Fruit fly (Drosophila melanogaster) whole organism, embryonic: ENCODE measurements around the gene Hr4.

Source experiments
- Asciz ChIP-seq: fragments of 200-800 bp; sonication (Bioruptor generic); optimal IDR thresholded peaks from 2 replicates; lab custom pipeline; 2017; ENCODE audit warnings: missing biosample characterization, mild to moderate bottlenecking, missing genetic modification characterization, missing genetic modification reagents
- CG10431 ChIP-seq: fragments of 200-800 bp; sonication (Bioruptor generic); optimal IDR thresholded peaks from 3 replicates; lab custom pipeline; 2018; ENCODE audit warnings: missing biosample characterization, mild to moderate bottlenecking, missing genetic modification characterization
- CG10543 ChIP-seq: fragments of 200-800 bp; sonication (Bioruptor generic); optimal IDR thresholded peaks from 3 replicates; lab custom pipeline; 2017; ENCODE audit warnings: missing biosample characterization, mild to moderate bottlenecking, missing genetic modification characterization, moderate library complexity
- CG11247 ChIP-seq: fragments of 200-800 bp; sonication (Bioruptor generic); IDR thresholded peaks from 2 replicates; pipeline ENCODE4 v1.3.6; 2022; ENCODE audit warnings: missing biosample characterization, missing genetic modification characterization
- CG12769 ChIP-seq: fragments of 200-800 bp; sonication (Bioruptor generic); optimal IDR thresholded peaks from 2 replicates; lab custom pipeline; 2019; ENCODE audit warnings: missing biosample characterization, mild to moderate bottlenecking, missing genetic modification characterization, moderate library complexity
- CG13296 ChIP-seq: fragments of 200-800 bp; sonication (Bioruptor generic); optimal IDR thresholded peaks from 3 replicates; lab custom pipeline; 2018; ENCODE audit warnings: missing biosample characterization, mild to moderate bottlenecking, missing genetic modification characterization
- CG14014 ChIP-seq: fragments of 200-800 bp; sonication (Bioruptor generic); IDR thresholded peaks from 2 replicates; pipeline ENCODE4 v1.3.6; 2022; ENCODE audit warnings: missing biosample characterization, missing genetic modification characterization
- CG15601 ChIP-seq: fragments of 200-800 bp; sonication (Bioruptor generic); optimal IDR thresholded peaks from 3 replicates; lab custom pipeline; 2019; ENCODE audit warnings: missing biosample characterization, mild to moderate bottlenecking, missing genetic modification characterization, moderate library complexity
- CG17186 ChIP-seq: fragments of 200-800 bp; sonication (Bioruptor generic); optimal IDR thresholded peaks from 3 replicates; lab custom pipeline; 2017; ENCODE audit warnings: missing biosample characterization, missing genetic modification reagents, missing genetic modification characterization
- CG17612 ChIP-seq: fragments of 200-800 bp; sonication (Bioruptor generic); IDR thresholded peaks from 2 replicates; pipeline ENCODE4 v1.3.6; 2022; ENCODE audit warnings: missing biosample characterization, missing genetic modification characterization
- CG17829 ChIP-seq: fragments of 200-800 bp; optimal IDR thresholded peaks from 2 replicates; lab custom pipeline; 2019; ENCODE audit warnings: missing biosample characterization, mild to moderate bottlenecking, missing genetic modification characterization, moderate library complexity
- CG17912 ChIP-seq: fragments of 200-800 bp; sonication (Bioruptor generic); optimal IDR thresholded peaks from 2 replicates; lab custom pipeline; 2018; ENCODE audit warnings: missing biosample characterization, mild to moderate bottlenecking, missing genetic modification characterization
- CG18262 ChIP-seq: fragments of 200-800 bp; optimal IDR thresholded peaks from 3 replicates; lab custom pipeline; 2019; ENCODE audit warnings: missing biosample characterization, mild to moderate bottlenecking, missing genetic modification characterization, moderate library complexity
- CG30403 ChIP-seq: fragments of 200-800 bp; sonication (Bioruptor generic); optimal IDR thresholded peaks from 3 replicates; lab custom pipeline; 2016; ENCODE audit warnings: missing biosample characterization, missing genetic modification characterization
- CG5953 ChIP-seq: fragments of 200-800 bp; sonication (Bioruptor generic); IDR thresholded peaks from 2 replicates; pipeline ENCODE4 v1.3.6; 2022; ENCODE audit warnings: missing biosample characterization, missing genetic modification characterization
- CG6813 ChIP-seq: fragments of 200-800 bp; sonication (Bioruptor generic); optimal IDR thresholded peaks from 2 replicates; lab custom pipeline; 2017; ENCODE audit warnings: missing biosample characterization, missing genetic modification characterization, mild to moderate bottlenecking, moderate library complexity, missing genetic modification reagents
- CG7786 ChIP-seq: fragments of 200-800 bp; sonication (Bioruptor generic); optimal IDR thresholded peaks from 2 replicates; lab custom pipeline; 2016; ENCODE audit warnings: missing biosample characterization, missing genetic modification characterization
- CG9727 ChIP-seq: fragments of 200-800 bp; sonication (Bioruptor generic); optimal IDR thresholded peaks from 3 replicates; lab custom pipeline; 2017; ENCODE audit warnings: missing biosample characterization, mild to moderate bottlenecking, missing genetic modification characterization
- CTCF ChIP-seq: fragments of 200-800 bp; sonication (Bioruptor generic); optimal IDR thresholded peaks from 2 replicates; lab custom pipeline; 2017; ENCODE audit warnings: missing biosample characterization, mild to moderate bottlenecking, missing genetic modification characterization, moderate library complexity
- Doc3 ChIP-seq: fragments of 200-800 bp; sonication (Bioruptor generic); IDR thresholded peaks from 3 replicates; pipeline ENCODE4 v1.3.6; 2022; ENCODE audit warnings: missing biosample characterization, missing genetic modification characterization; ENCODE audit not compliant: partially characterized antibody
- Gug ChIP-seq: fragments of 200-800 bp; sonication (Bioruptor generic); IDR thresholded peaks from 4 replicates; pipeline ENCODE4 v1.3.6; 2022; ENCODE audit warnings: missing biosample characterization, missing genetic modification characterization
- Hey ChIP-seq: fragments of 200-800 bp; sonication (Bioruptor generic); optimal IDR thresholded peaks from 3 replicates; lab custom pipeline; 2018; ENCODE audit warnings: missing biosample characterization, mild to moderate bottlenecking, missing genetic modification characterization
- Hr3 ChIP-seq: fragments of 200-800 bp; sonication (Bioruptor generic); optimal IDR thresholded peaks from 3 replicates; lab custom pipeline; 2016; ENCODE audit warnings: missing biosample characterization, missing genetic modification characterization
- Hr39 ChIP-seq: fragments of >200 bp; optimal IDR thresholded peaks from 2 replicates; lab custom pipeline; 2017
- Mes4 ChIP-seq: fragments of 200-800 bp; sonication (Bioruptor generic); optimal IDR thresholded peaks from 2 replicates; lab custom pipeline; 2016; ENCODE audit warnings: missing biosample characterization, missing genetic modification characterization
- NfI ChIP-seq: fragments of 200-800 bp; sonication (Bioruptor generic); optimal IDR thresholded peaks from 3 replicates; lab custom pipeline; 2018; ENCODE audit warnings: missing biosample characterization, mild to moderate bottlenecking, missing genetic modification characterization, moderate library complexity
- Rfx ChIP-seq: fragments of 200-800 bp; sonication (Bioruptor generic); IDR thresholded peaks from 2 replicates; pipeline ENCODE4 v1.3.6; 2022; ENCODE audit warnings: missing biosample characterization, missing genetic modification characterization
- Usf ChIP-seq: fragments of 200-800 bp; sonication (Bioruptor generic); optimal IDR thresholded peaks from 2 replicates; lab custom pipeline; 2017; ENCODE audit warnings: missing genotype, missing biosample characterization, missing genetic modification characterization
- amos ChIP-seq: fragments of 200-800 bp; sonication (Bioruptor generic); IDR thresholded peaks from 2 replicates; pipeline ENCODE4 v1.3.6; 2022; ENCODE audit warnings: missing biosample characterization, missing genetic modification characterization; ENCODE audit not compliant: partially characterized antibody
- ash1 ChIP-seq: fragments of 200-800 bp; sonication (Bioruptor generic); optimal IDR thresholded peaks from 2 replicates; lab custom pipeline; 2018; ENCODE audit warnings: missing biosample characterization, mild to moderate bottlenecking, missing genetic modification characterization
- btn ChIP-seq: fragments of 200-800 bp; sonication (Bioruptor generic); optimal IDR thresholded peaks from 2 replicates; lab custom pipeline; 2016; ENCODE audit warnings: missing biosample characterization, missing genetic modification characterization
- crc ChIP-seq: fragments of 200-800 bp; sonication (Bioruptor generic); optimal IDR thresholded peaks from 2 replicates; lab custom pipeline; 2016; ENCODE audit warnings: missing biosample characterization, missing genetic modification characterization
- crol ChIP-seq: fragments of 200-800 bp; sonication (Bioruptor generic); IDR thresholded peaks from 2 replicates; pipeline ENCODE4 v1.3.6; 2022; ENCODE audit warnings: missing biosample characterization, missing genetic modification characterization
- fd64A ChIP-seq: fragments of 200-800 bp; sonication (Bioruptor generic); optimal IDR thresholded peaks from 3 replicates; lab custom pipeline; 2018; ENCODE audit warnings: missing biosample characterization, mild to moderate bottlenecking, missing genetic modification characterization
- gcm ChIP-seq: fragments of 200-800 bp; sonication (Bioruptor generic); optimal IDR thresholded peaks from 2 replicates; lab custom pipeline; 2019; ENCODE audit warnings: missing biosample characterization, mild to moderate bottlenecking, missing genetic modification characterization, moderate library complexity
- gcm2 ChIP-seq: fragments of 200-800 bp; sonication (Bioruptor generic); optimal IDR thresholded peaks from 2 replicates; lab custom pipeline; 2016; ENCODE audit warnings: missing biosample characterization, missing genetic modification characterization
- her ChIP-seq: fragments of 200-800 bp; sonication (Bioruptor generic); optimal IDR thresholded peaks from 2 replicates; lab custom pipeline; 2016; ENCODE audit warnings: missing biosample characterization, missing genetic modification characterization
- insv ChIP-seq, 2 experiments: fragments of 200-800 bp; sonication (Bioruptor generic); optimal IDR thresholded peaks; 3 replicates each; lab custom pipeline; 2016 to 2018; ENCODE audit warnings: missing biosample characterization in 2 of 2, missing genetic modification characterization in 2 of 2
- jing ChIP-seq: fragments of 200-800 bp; sonication (Bioruptor generic); optimal IDR thresholded peaks from 2 replicates; lab custom pipeline; 2018; ENCODE audit warnings: missing biosample characterization, mild to moderate bottlenecking, missing genetic modification characterization
- kah ChIP-seq: fragments of 200-800 bp; sonication (Bioruptor generic); optimal IDR thresholded peaks from 2 replicates; lab custom pipeline; 2018; ENCODE audit warnings: missing biosample characterization, mild to moderate bottlenecking, missing genetic modification characterization
- mirr ChIP-seq: fragments of 200-800 bp; sonication (Bioruptor generic); optimal IDR thresholded peaks from 3 replicates; lab custom pipeline; 2018; ENCODE audit warnings: missing biosample characterization, mild to moderate bottlenecking, missing genetic modification characterization
- phol ChIP-seq: fragments of 200-800 bp; sonication (Bioruptor generic); optimal IDR thresholded peaks from 3 replicates; lab custom pipeline; 2018; ENCODE audit warnings: missing biosample characterization, mild to moderate bottlenecking, missing genetic modification characterization, moderate library complexity
- row ChIP-seq: fragments of 200-800 bp; sonication (Bioruptor generic); IDR thresholded peaks from 3 replicates; pipeline ENCODE4 v1.3.6; 2022; ENCODE audit warnings: missing biosample characterization, missing genetic modification characterization
- run ChIP-seq: fragments of 200-800 bp; sonication (Bioruptor generic); optimal IDR thresholded peaks from 3 replicates; lab custom pipeline; 2018; ENCODE audit warnings: missing biosample characterization, mild to moderate bottlenecking, missing genetic modification characterization
- sc ChIP-seq, 3 experiments: fragments of >200 bp in 2 of 3; fragments of 200-800 bp in 1 of 3; sonication (Bioruptor generic) in 1 of 3; optimal IDR thresholded peaks; 2 replicates in 2 of 3; 3 replicates in 1 of 3; lab custom pipeline; 2017; ENCODE audit warnings: mild to moderate bottlenecking in 1 of 3, missing biosample characterization in 1 of 3, missing genetic modification characterization in 1 of 3, missing genetic modification reagents in 1 of 3
- slp2 ChIP-seq: fragments of 200-800 bp; sonication (Bioruptor generic); optimal IDR thresholded peaks from 2 replicates; lab custom pipeline; 2016; ENCODE audit warnings: missing biosample characterization, missing genetic modification characterization
- so ChIP-seq: fragments of 200-800 bp; sonication (Bioruptor generic); IDR thresholded peaks from 3 replicates; pipeline ENCODE4 v1.3.6; 2022; ENCODE audit warnings: missing biosample characterization, missing genetic modification characterization
- stwl ChIP-seq: fragments of 200-800 bp; sonication (Bioruptor generic); optimal IDR thresholded peaks from 3 replicates; lab custom pipeline; 2018; ENCODE audit warnings: missing biosample characterization, mild to moderate bottlenecking, missing genetic modification characterization, moderate library complexity
- trh ChIP-seq: fragments of 200-800 bp; sonication (Bioruptor generic); optimal IDR thresholded peaks from 2 replicates; lab custom pipeline; 2016; ENCODE audit warnings: missing biosample characterization, missing genetic modification characterization
- unpg ChIP-seq: fragments of 200-800 bp; sonication (Bioruptor generic); optimal IDR thresholded peaks from 3 replicates; lab custom pipeline; 2018; ENCODE audit warnings: missing biosample characterization, mild to moderate bottlenecking, missing genetic modification characterization, moderate library complexity

The Hr4 gene

DNA sequence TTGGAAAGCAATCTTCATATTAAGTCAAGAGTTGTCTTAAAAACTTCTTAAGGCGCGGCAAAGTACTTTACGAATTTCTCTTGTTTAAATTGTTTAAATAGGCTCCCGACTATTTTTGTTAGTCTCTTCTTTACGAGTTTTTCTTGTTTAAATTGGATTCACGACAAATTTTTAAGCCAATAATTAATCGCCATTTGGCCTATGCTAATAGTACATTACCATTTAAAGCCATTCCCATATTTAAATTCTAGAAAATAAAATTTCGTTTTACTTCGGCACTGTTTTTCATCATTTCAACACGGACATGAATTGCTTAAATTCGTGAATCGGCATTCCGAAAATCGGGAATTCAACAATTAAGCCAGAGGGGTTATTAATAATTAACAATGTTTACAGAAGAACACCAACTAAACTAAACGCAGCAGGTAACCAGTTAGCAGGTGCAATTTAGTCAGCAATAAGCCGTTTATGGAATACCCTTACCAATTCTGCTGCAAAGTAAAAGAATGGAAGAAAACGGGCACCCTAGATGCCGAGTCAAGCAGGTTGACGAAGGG, 67.8 kb downstream of the Hr4 start (continued):
- TF ChIP-seq CG17186 (GFP tag; lab: Kevin White, UChicago) = peak; percentile 6
- peak in 1 of 2 experiments; percentile 29 for TF ChIP-seq insv (GFP tag; optimal IDR thresholded peaks at IDR 0.05; lab: Kevin White, UChicago)
- peak; percentile 79 for TF ChIP-seq slp2
- TF ChIP-seq CG15601 = peak; percentile 42
- peak; percentile 23; the same call in 1 of the 2 replicates for TF ChIP-seq CG11247 (GFP tag; lab: Robert Waterston, UW)
- TF ChIP-seq gcm2 = peak; percentile 43
- TF ChIP-seq fd64A (GFP tag; lab: Kevin White, UChicago) = no peak
- TF ChIP-seq CG17612 (GFP tag; lab: Robert Waterston, UW) = no peak
- peak; percentile 58 for TF ChIP-seq her (GFP tag; lab: Kevin White, UChicago)
- TF ChIP-seq crc (GFP tag; lab: Kevin White, UChicago) = peak; percentile 80
- peak; percentile 77 for TF ChIP-seq Hr3 (GFP tag; lab: Kevin White, UChicago)
- TF ChIP-seq Gug = peak; percentile 34; the same call in 2 of the 4 replicates
- peak; percentile 30 for TF ChIP-seq stwl (tag; lab: Kevin White, UChicago)
- TF ChIP-seq CG30403 (GFP tag; lab: Kevin White, UChicago) = peak; percentile 88
- TF ChIP-seq mirr = no peak
- peak; percentile 64 for TF ChIP-seq CG13296 (GFP tag; lab: Kevin White, UChicago)
- TF ChIP-seq gcm = peak; percentile 35
- TF ChIP-seq CG5953 (GFP tag; lab: Robert Waterston, UW) = 0 out of 2 replicates have a peak, but pooled peaks have one; percentile 39
- TF ChIP-seq CG17912 = no peak
- TF ChIP-seq CG9727 (GFP tag; lab: Kevin White, UChicago) = peak; percentile 90
- TF ChIP-seq CG17829 (tag; lab: Kevin White, UChicago) = peak; percentile 79
- no peak for TF ChIP-seq CG6813 (GFP tag; lab: Kevin White, UChicago)
- TF ChIP-seq btn (GFP tag; lab: Kevin White, UChicago) = peak; percentile 31
- TF ChIP-seq phol (tag; lab: Kevin White, UChicago) = peak; percentile 47
- TF ChIP-seq CTCF (GFP tag; lab: Kevin White, UChicago) = peak; percentile 10
- TF ChIP-seq amos (GFP tag; lab: Robert Waterston, UW) = no peak
- no peak for TF ChIP-seq ash1 (GFP tag; lab: Kevin White, UChicago)
- TF ChIP-seq CG10431 = peak; percentile 45
- TF ChIP-seq Hr39 (lab: Kevin White, UChicago) = no peak
- TF ChIP-seq NfI = peak; percentile 75
- peak; percentile 56 for TF ChIP-seq unpg
- peak; percentile 65; the same call in 1 of the 3 replicates for TF ChIP-seq so (GFP tag; lab: Robert Waterston, UW)
- peak; percentile 76 for TF ChIP-seq CG10543 (GFP tag; lab: Kevin White, UChicago)
- TF ChIP-seq CG12769 (tag; lab: Kevin White, UChicago) = peak; percentile 52
- peak; percentile 69 for TF ChIP-seq Mes4 (GFP tag; lab: Kevin White, UChicago)
- TF ChIP-seq kah (GFP tag; lab: Kevin White, UChicago) = no peak
- TF ChIP-seq sc (optimal IDR thresholded peaks at IDR 0.05; lab: Kevin White, UChicago) = no peak
- peak; percentile 80 for TF ChIP-seq sc (GFP tag; optimal IDR thresholded peaks at IDR 0.05; lab: Kevin White, UChicago)
- TF ChIP-seq run (tag; lab: Kevin White, UChicago) = peak; percentile 33
- TF ChIP-seq Usf (GFP tag; lab: Kevin White, UChicago) = peak; percentile 84
- TF ChIP-seq Rfx = peak; percentile 64
- TF ChIP-seq Doc3 (GFP tag; lab: Robert Waterston, UW) = no peak
- TF ChIP-seq Hey (tag; lab: Kevin White, UChicago) = no peak
- TF ChIP-seq jing (GFP tag; lab: Kevin White, UChicago) = peak; percentile 51
- TF ChIP-seq CG18262 (tag; lab: Kevin White, UChicago) = peak; percentile 86
- TF ChIP-seq CG14014 (GFP tag; lab: Robert Waterston, UW) = peak; percentile 26; the same call in 1 of the 2 replicates
- TF ChIP-seq row (GFP tag; lab: Robert Waterston, UW) = peak; percentile 79
- TF ChIP-seq CG7786 (GFP tag; lab: Kevin White, UChicago) = peak; percentile 77
- TF ChIP-seq Asciz (GFP tag; lab: Kevin White, UChicago) = peak; percentile 62
- TF ChIP-seq crol (GFP tag; lab: Robert Waterston, UW) = no peak; the same call in 1 of the 2 replicates
- TF ChIP-seq trh (GFP tag; lab: Kevin White, UChicago) = peak; percentile 10
